Worm (Caenorhabditis elegans) whole organism, L1 larva: ENCODE measurements around the gene Y58A7A.1.

Source experiments
- aly-2 ChIP-seq: fragments of 150-350 bp; optimal IDR thresholded peaks from 2 replicates; lab custom pipeline; 2014; ENCODE audit warnings: missing biosample characterization, missing genetic modification characterization
- ceh-63 ChIP-seq: fragments of 200-800 bp; sonication (Bioruptor generic); optimal IDR thresholded peaks from 2 replicates; lab custom pipeline; 2018; ENCODE audit warnings: mild to moderate bottlenecking, missing genetic modification characterization, missing compliant biosample characterization
- ceh-82 ChIP-seq, 3 experiments: fragments of 150-350 bp in 1 of 3; sonication (generic microtip) in 2 of 3; optimal IDR thresholded peaks; 2 replicates each; lab custom pipeline; 2014 to 2017; ENCODE audit warnings: missing biosample characterization in 3 of 3, missing genetic modification characterization in 3 of 3
- ceh-88 ChIP-seq: fragments of 200-800 bp; sonication (Bioruptor generic); IDR thresholded peaks from 2 replicates; pipeline ENCODE4 v1.3.6; 2022; ENCODE audit warnings: missing genetic modification characterization, missing compliant biosample characterization
- dpl-1 ChIP-seq, 3 experiments: fragments of 150-350 bp in 2 of 3; sonication (generic microtip) in 1 of 3; optimal IDR thresholded peaks; 2 replicates each; lab custom pipeline; 2014 to 2017; ENCODE audit warnings: missing biosample characterization in 3 of 3, missing genetic modification characterization in 3 of 3, missing genetic modification reagents in 3 of 3
- dsc-1 ChIP-seq: sonication (generic microtip); optimal IDR thresholded peaks from 2 replicates; lab custom pipeline; 2016; ENCODE audit warnings: mild to moderate bottlenecking, missing genetic modification characterization, missing compliant biosample characterization
- efl-1 ChIP-seq, 4 experiments: fragments of 150-350 bp; optimal IDR thresholded peaks in 3 of 4; peaks in 1 of 4; 1 replicate in 1 of 4; 2 replicates in 3 of 4; lab custom pipeline; 2014; ENCODE audit warnings: missing biosample characterization in 2 of 4, missing genetic modification characterization in 2 of 4, missing genetic modification reagents in 2 of 4
- egl-13 ChIP-seq: sonication (generic microtip); optimal IDR thresholded peaks from 2 replicates; lab custom pipeline; 2016; ENCODE audit warnings: missing genotype, missing genetic modification reagents, missing genetic modification characterization, missing compliant biosample characterization
- fkh-10 ChIP-seq: sonication (generic microtip); optimal IDR thresholded peaks from 2 replicates; lab custom pipeline; 2017; ENCODE audit warnings: missing biosample characterization, missing genetic modification reagents, missing genetic modification characterization
- fkh-4 ChIP-seq: sonication (generic microtip); optimal IDR thresholded peaks from 2 replicates; lab custom pipeline; 2016; ENCODE audit warnings: missing compliant biosample characterization, missing genetic modification characterization, borderline replicate concordance
- hpl-2 ChIP-seq: fragments of 150-350 bp; optimal IDR thresholded peaks from 2 replicates; lab custom pipeline; 2014; ENCODE audit warnings: missing biosample characterization, missing genetic modification reagents, missing genetic modification characterization
- irx-1 ChIP-seq: sonication (generic microtip); optimal IDR thresholded peaks from 2 replicates; lab custom pipeline; 2016; ENCODE audit warnings: missing genetic modification characterization, missing compliant biosample characterization
- isw-1 ChIP-seq: fragments of 200-800 bp; sonication (Bioruptor generic); IDR thresholded peaks from 2 replicates; pipeline ENCODE4 v1.3.6; 2022; ENCODE audit warnings: missing genetic modification characterization, missing compliant biosample characterization
- jun-1 ChIP-seq: fragments of 150-350 bp; optimal IDR thresholded peaks from 2 replicates; lab custom pipeline; 2014; ENCODE audit warnings: missing biosample characterization, missing genetic modification reagents, missing genetic modification characterization
- lin-14 ChIP-seq: fragments of 200-800 bp; sonication (Bioruptor generic); optimal IDR thresholded peaks from 2 replicates; lab custom pipeline; 2018; ENCODE audit warnings: mild to moderate bottlenecking, missing genetic modification characterization, moderate library complexity, missing compliant biosample characterization
- lin-15B ChIP-seq: fragments of 150-350 bp; sonication (generic microtip); optimal IDR thresholded peaks from 3 replicates; lab custom pipeline; 2014; ENCODE audit warnings: missing biosample characterization, missing genetic modification characterization
- lin-35 ChIP-seq, 2 experiments: fragments of 150-350 bp; optimal IDR thresholded peaks; 2 replicates each; lab custom pipeline; 2014; ENCODE audit warnings: missing biosample characterization in 2 of 2, missing genetic modification characterization in 2 of 2, missing genetic modification reagents in 2 of 2
- lin-39 ChIP-seq: fragments of 150-350 bp; optimal IDR thresholded peaks from 2 replicates; lab custom pipeline; 2014; ENCODE audit warnings: missing biosample characterization, missing genetic modification reagents, missing genetic modification characterization
- lsy-2 ChIP-seq, 2 experiments: fragments of 150-350 bp; optimal IDR thresholded peaks; 2 replicates each; lab custom pipeline; 2014; ENCODE audit warnings: missing biosample characterization in 2 of 2, missing genetic modification characterization in 2 of 2
- mef-2 ChIP-seq: fragments of 150-350 bp; optimal IDR thresholded peaks from 2 replicates; lab custom pipeline; 2014; ENCODE audit warnings: missing biosample characterization, missing genetic modification characterization
- mep-1 ChIP-seq: fragments of 150-350 bp; optimal IDR thresholded peaks from 2 replicates; lab custom pipeline; 2014; ENCODE audit warnings: missing biosample characterization, missing genetic modification characterization
- nhr-12 ChIP-seq: sonication (generic microtip); optimal IDR thresholded peaks from 2 replicates; lab custom pipeline; 2017; ENCODE audit warnings: missing biosample characterization, missing genetic modification characterization
- nhr-19 ChIP-seq: fragments of 200-800 bp; sonication (Bioruptor generic); conservative IDR thresholded peaks from 2 replicates; pipeline ENCODE4 v1.3.6; 2022; ENCODE audit warnings: missing genetic modification characterization, missing compliant biosample characterization
- nhr-237 ChIP-seq: fragments of 150-350 bp; optimal IDR thresholded peaks from 2 replicates; lab custom pipeline; 2014; ENCODE audit warnings: missing biosample characterization, missing genetic modification characterization
- nhr-47 ChIP-seq: sonication (generic microtip); optimal IDR thresholded peaks from 2 replicates; lab custom pipeline; 2016; ENCODE audit warnings: mild to moderate bottlenecking, missing genetic modification characterization, moderate library complexity, missing compliant biosample characterization
- nhr-71 ChIP-seq: sonication (generic microtip); optimal IDR thresholded peaks from 2 replicates; lab custom pipeline; 2016; ENCODE audit warnings: mild to moderate bottlenecking, missing genetic modification characterization, moderate library complexity, missing compliant biosample characterization
- nhr-76 ChIP-seq: sonication (generic microtip); optimal IDR thresholded peaks from 2 replicates; lab custom pipeline; 2017; ENCODE audit warnings: missing biosample characterization, missing genetic modification characterization
- nhr-77 ChIP-seq: fragments of 150-350 bp; optimal IDR thresholded peaks from 2 replicates; lab custom pipeline; 2014; ENCODE audit warnings: missing biosample characterization, missing genetic modification characterization
- nhr-85 ChIP-seq: sonication (generic microtip); peaks from one replicate; lab custom pipeline; 2016; ENCODE audit warnings: missing genetic modification characterization, inconsistent platforms, missing compliant biosample characterization
- nhr-90 ChIP-seq: sonication (generic microtip); optimal IDR thresholded peaks from 2 replicates; lab custom pipeline; 2016; ENCODE audit warnings: mild to moderate bottlenecking, missing genetic modification characterization, missing compliant biosample characterization; ENCODE audit not compliant: poor library complexity
- rnt-1 ChIP-seq: sonication (generic microtip); optimal IDR thresholded peaks from 2 replicates; lab custom pipeline; 2016; ENCODE audit warnings: mild to moderate bottlenecking, missing genetic modification characterization, moderate library complexity, missing compliant biosample characterization
- skn-1 ChIP-seq: fragments of 150-350 bp; optimal IDR thresholded peaks from 2 replicates; lab custom pipeline; 2014; ENCODE audit warnings: missing biosample characterization, missing genetic modification characterization
- snu-23 ChIP-seq: sonication (generic microtip); optimal IDR thresholded peaks from 2 replicates; lab custom pipeline; 2016; ENCODE audit warnings: missing genetic modification characterization, missing compliant biosample characterization
- sup-37 ChIP-seq: fragments of 200-800 bp; sonication (Bioruptor generic); optimal IDR thresholded peaks from 2 replicates; lab custom pipeline; 2018; ENCODE audit warnings: mild to moderate bottlenecking, missing genetic modification characterization, missing compliant biosample characterization
- swsn-7 ChIP-seq: sonication (generic microtip); optimal IDR thresholded peaks from 2 replicates; lab custom pipeline; 2016; ENCODE audit warnings: missing genetic modification characterization, missing compliant biosample characterization
- tbx-2 ChIP-seq: sonication (generic microtip); optimal IDR thresholded peaks from 2 replicates; lab custom pipeline; 2016; ENCODE audit warnings: missing genetic modification characterization, missing compliant biosample characterization
- unc-62 ChIP-seq: fragments of 150-350 bp; optimal IDR thresholded peaks from 2 replicates; lab custom pipeline; 2014; ENCODE audit warnings: missing biosample characterization, missing genetic modification reagents, missing genetic modification characterization
- unc-86 ChIP-seq: sonication (generic microtip); optimal IDR thresholded peaks from 2 replicates; lab custom pipeline; 2016; ENCODE audit warnings: missing genetic modification characterization, missing compliant biosample characterization
- vab-15 ChIP-seq: sonication (generic microtip); optimal IDR thresholded peaks from 2 replicates; lab custom pipeline; 2017; ENCODE audit warnings: missing genotype, mild to moderate bottlenecking, missing genetic modification characterization, missing compliant biosample characterization
- zip-4 ChIP-seq: fragments of 200-800 bp; sonication (Bioruptor generic); optimal IDR thresholded peaks from 2 replicates; lab custom pipeline; 2018; ENCODE audit warnings: mild to moderate bottlenecking, missing genetic modification characterization, moderate library complexity, missing compliant biosample characterization
- ztf-11 ChIP-seq, 2 experiments: sonication (generic microtip); optimal IDR thresholded peaks; 2 replicates each; lab custom pipeline; 2016 to 2017; ENCODE audit warnings: missing genetic modification characterization in 2 of 2, missing biosample characterization in 1 of 2, missing compliant biosample characterization in 1 of 2
- ztf-4 ChIP-seq: fragments of 150-350 bp; optimal IDR thresholded peaks from 2 replicates; lab custom pipeline; 2014; ENCODE audit warnings: missing biosample characterization, missing genetic modification characterization

Gene Y58A7A.1

ce11 chrV:5089497-5090134 lies 20.3 kb upstream of the Y58A7A.1 start, which contains the start of gene glb-32 (continued):
- TF ChIP-seq dsc-1 (tag; lab: Kevin White, UChicago) (no peak), nhr-12 (tag; lab: Kevin White, UChicago) (no peak)
- TF ChIP-seq, all 84 proteins: peak for 5

ce11 chrV:5088311-5088710 lies 19.0 kb upstream of the Y58A7A.1 start:
- peak; percentile 35 for TF ChIP-seq nhr-71 (tag; lab: Kevin White, UChicago)
- peak; percentile 14 for TF ChIP-seq nhr-47 (tag; lab: Kevin White, UChicago)
- TF ChIP-seq ztf-4 (tag; lab: Kevin White, UChicago), result no peak
- peak; percentile 9 for TF ChIP-seq fkh-10 (GFP tag; lab: Kevin White, UChicago)
- TF ChIP-seq dpl-1 (GFP tag; optimal IDR thresholded peaks at IDR 0.05; lab: Kevin White, UChicago), result no peak
- TF ChIP-seq nhr-12 (tag; lab: Kevin White, UChicago), result no peak
- no peak for TF ChIP-seq fkh-4 (tag; lab: Kevin White, UChicago)
- TF ChIP-seq skn-1 (tag; lab: Kevin White, UChicago), result no peak
- no peak for TF ChIP-seq lin-35 (GFP tag; optimal IDR thresholded peaks at IDR 0.05; lab: Kevin White, UChicago)
- TF ChIP-seq ceh-88 (GFP tag; lab: Robert Waterston, UW), result no peak
- no peak for TF ChIP-seq jun-1
- no peak for TF ChIP-seq snu-23 (GFP tag; lab: Kevin White, UChicago)
- no peak for TF ChIP-seq nhr-76 (tag; lab: Kevin White, UChicago)
- TF ChIP-seq tbx-2, result peak; percentile 63
- TF ChIP-seq unc-62, result no peak
- no peak for TF ChIP-seq aly-2 (tag; lab: Kevin White, UChicago)
- TF ChIP-seq lin-14 (GFP tag; lab: Kevin White, UChicago), result peak; percentile 74
- no peak for TF ChIP-seq nhr-85 (tag; lab: Kevin White, UChicago)
- TF ChIP-seq nhr-237, result no peak
- TF ChIP-seq mef-2 (tag; lab: Kevin White, UChicago), result no peak
- no peak for TF ChIP-seq isw-1 (GFP tag; lab: Robert Waterston, UW)
- TF ChIP-seq efl-1 (optimal IDR thresholded peaks at IDR 0.05; lab: Kevin White, UChicago), result no peak
- TF ChIP-seq efl-1 (GFP tag; optimal IDR thresholded peaks at IDR 0.05 in 1 of 2; lab: Kevin White, UChicago), result peak in 1 of 2 experiments; percentile 38
- TF ChIP-seq egl-13 (tag; lab: Kevin White, UChicago), result peak; percentile 22

ce11 chrV:5086919-5087404 lies 17.6 kb upstream of the Y58A7A.1 start, which contains the start of gene Y58A7A.5:
TSS of gene Y58A7A.5 (minus strand) at chrV:5086969.
- TF ChIP-seq nhr-47 (tag; lab: Kevin White, UChicago) (peak; percentile 27), irx-1 (tag; lab: Kevin White, UChicago) (no peak), skn-1 (tag; lab: Kevin White, UChicago) (peak; percentile 87), nhr-90 (tag; lab: Kevin White, UChicago) (no peak), nhr-237 (no peak), lin-39 (no peak), sup-37 (GFP tag; lab: Kevin White, UChicago) (no peak), ztf-11 (tag; optimal IDR thresholded peaks at IDR 0.05; lab: Kevin White, UChicago) (no peak), dpl-1 (GFP tag; optimal IDR thresholded peaks at IDR 0.05; lab: Kevin White, UChicago) (no peak), lin-35 (GFP tag; optimal IDR thresholded peaks at IDR 0.05; lab: Kevin White, UChicago) (no peak), zip-4 (GFP tag; lab: Kevin White, UChicago) (peak; percentile 66), swsn-7 (tag; lab: Kevin White, UChicago) (no peak), mep-1 (peak; percentile 13), nhr-77 (tag; lab: Kevin White, UChicago) (no peak), rnt-1 (tag; lab: Kevin White, UChicago) (no peak), ceh-82 (tag; optimal IDR thresholded peaks at IDR 0.05; lab: Kevin White, UChicago) (peak in 2 of 3 experiments; percentile 25 to 33), efl-1 (optimal IDR thresholded peaks at IDR 0.05; lab: Kevin White, UChicago) (peak in 1 of 2 experiments; percentile 15), efl-1 (GFP tag; optimal IDR thresholded peaks at IDR 0.05 in 1 of 2; lab: Kevin White, UChicago) (no peak), dsc-1 (tag; lab: Kevin White, UChicago) (peak; percentile 59), nhr-71 (tag; lab: Kevin White, UChicago) (peak; percentile 45), hpl-2 (no peak), nhr-19 (peak; percentile 85), aly-2 (tag; lab: Kevin White, UChicago) (no peak), unc-86 (tag; lab: Kevin White, UChicago) (peak; percentile 4), ceh-63 (GFP tag; lab: Kevin White, UChicago) (no peak), vab-15 (tag; lab: Kevin White, UChicago) (no peak), lsy-2 (tag; optimal IDR thresholded peaks at IDR 0.05; lab: Kevin White, UChicago) (peak in 1 of 2 experiments; percentile 58), lin-15B (no peak), lin-14 (GFP tag; lab: Kevin White, UChicago) (peak; percentile 66), tbx-2 (peak; percentile 20)
- TF ChIP-seq, all 84 proteins: peak for 13
